Worm (Caenorhabditis elegans) whole organism, L1 larva: ENCODE results near the gene F59A6.10.
A peak's percentile ranks its signal among the peaks of the same experiment; 100 is the strongest.

Source experiments
- Y116A8C.19 ChIP-seq: sonication (generic microtip); optimal IDR thresholded peaks from 2 replicates; lab custom pipeline; 2016; ENCODE audit warnings: missing compliant biosample characterization, missing genetic modification characterization, borderline replicate concordance
- ceh-63 ChIP-seq: fragments of 200-800 bp; sonication (Bioruptor generic); optimal IDR thresholded peaks from 2 replicates; lab custom pipeline; 2018; ENCODE audit warnings: mild to moderate bottlenecking, missing genetic modification characterization, missing compliant biosample characterization
- ceh-82 ChIP-seq, 3 experiments: fragments of 150-350 bp in 1 of 3; sonication (generic microtip) in 2 of 3; optimal IDR thresholded peaks; 2 replicates each; lab custom pipeline; 2014 to 2017; ENCODE audit warnings: missing biosample characterization in 3 of 3, missing genetic modification characterization in 3 of 3
- ceh-90 ChIP-seq: sonication (generic microtip); optimal IDR thresholded peaks from 2 replicates; lab custom pipeline; 2016; ENCODE audit warnings: missing genetic modification characterization, missing compliant biosample characterization
- ces-1 ChIP-seq: fragments of 150-350 bp; optimal IDR thresholded peaks from 2 replicates; lab custom pipeline; 2014; ENCODE audit warnings: missing biosample characterization, missing genetic modification reagents, missing genetic modification characterization
- dsc-1 ChIP-seq: sonication (generic microtip); optimal IDR thresholded peaks from 2 replicates; lab custom pipeline; 2016; ENCODE audit warnings: mild to moderate bottlenecking, missing genetic modification characterization, missing compliant biosample characterization
- efl-1 ChIP-seq, 4 experiments: fragments of 150-350 bp; optimal IDR thresholded peaks in 3 of 4; peaks in 1 of 4; 1 replicate in 1 of 4; 2 replicates in 3 of 4; lab custom pipeline; 2014; ENCODE audit warnings: missing biosample characterization in 2 of 4, missing genetic modification characterization in 2 of 4, missing genetic modification reagents in 2 of 4
- egl-27 ChIP-seq, 2 experiments: fragments of 150-350 bp in 1 of 2; sonication (generic microtip); optimal IDR thresholded peaks; 3 replicates each; lab custom pipeline; 2017 to 2018; ENCODE audit warnings: missing biosample characterization in 2 of 2, missing genetic modification characterization in 2 of 2, missing genetic modification reagents in 2 of 2
- elt-2 ChIP-seq: sonication (generic microtip); optimal IDR thresholded peaks from 2 replicates; lab custom pipeline; 2016; ENCODE audit warnings: missing genetic modification characterization, mild to moderate bottlenecking, inconsistent platforms, missing compliant biosample characterization, missing genetic modification reagents
- ets-5 ChIP-seq: fragments of 200-800 bp; sonication (Bioruptor generic); IDR thresholded peaks from 2 replicates; pipeline ENCODE4 v1.3.6; 2022; ENCODE audit warnings: missing genetic modification characterization, missing compliant biosample characterization
- fkh-10 ChIP-seq: sonication (generic microtip); optimal IDR thresholded peaks from 2 replicates; lab custom pipeline; 2017; ENCODE audit warnings: missing biosample characterization, missing genetic modification reagents, missing genetic modification characterization
- fkh-8 ChIP-seq: sonication (generic microtip); optimal IDR thresholded peaks from 2 replicates; lab custom pipeline; 2016; ENCODE audit warnings: mild to moderate bottlenecking, missing genetic modification characterization, missing compliant biosample characterization
- grh-1 ChIP-seq: fragments of 200-800 bp; sonication (Bioruptor generic); IDR thresholded peaks from 2 replicates; pipeline ENCODE4 v1.3.6; 2022; ENCODE audit warnings: missing genetic modification reagents, missing genetic modification characterization, missing compliant biosample characterization
- hlh-17 ChIP-seq: fragments of 200-800 bp; sonication (Bioruptor generic); optimal IDR thresholded peaks from 2 replicates; lab custom pipeline; 2018; ENCODE audit warnings: missing genetic modification characterization, mild to moderate bottlenecking, missing compliant biosample characterization, moderate library complexity, borderline replicate concordance
- irx-1 ChIP-seq: sonication (generic microtip); optimal IDR thresholded peaks from 2 replicates; lab custom pipeline; 2016; ENCODE audit warnings: missing genetic modification characterization, missing compliant biosample characterization
- isw-1 ChIP-seq: fragments of 200-800 bp; sonication (Bioruptor generic); IDR thresholded peaks from 2 replicates; pipeline ENCODE4 v1.3.6; 2022; ENCODE audit warnings: missing genetic modification characterization, missing compliant biosample characterization
- lin-13 ChIP-seq: fragments of 150-350 bp; optimal IDR thresholded peaks from 2 replicates; lab custom pipeline; 2014; ENCODE audit warnings: missing biosample characterization, missing genetic modification reagents, missing genetic modification characterization
- lin-14 ChIP-seq: fragments of 200-800 bp; sonication (Bioruptor generic); optimal IDR thresholded peaks from 2 replicates; lab custom pipeline; 2018; ENCODE audit warnings: mild to moderate bottlenecking, missing genetic modification characterization, moderate library complexity, missing compliant biosample characterization
- lin-15B ChIP-seq: fragments of 150-350 bp; sonication (generic microtip); optimal IDR thresholded peaks from 3 replicates; lab custom pipeline; 2014; ENCODE audit warnings: missing biosample characterization, missing genetic modification characterization
- lin-35 ChIP-seq, 2 experiments: fragments of 150-350 bp; optimal IDR thresholded peaks; 2 replicates each; lab custom pipeline; 2014; ENCODE audit warnings: missing biosample characterization in 2 of 2, missing genetic modification characterization in 2 of 2, missing genetic modification reagents in 2 of 2
- lin-39 ChIP-seq: fragments of 150-350 bp; optimal IDR thresholded peaks from 2 replicates; lab custom pipeline; 2014; ENCODE audit warnings: missing biosample characterization, missing genetic modification reagents, missing genetic modification characterization
- lsy-2 ChIP-seq, 2 experiments: fragments of 150-350 bp; optimal IDR thresholded peaks; 2 replicates each; lab custom pipeline; 2014; ENCODE audit warnings: missing biosample characterization in 2 of 2, missing genetic modification characterization in 2 of 2
- mab-9 ChIP-seq: fragments of 200-800 bp; sonication (Bioruptor generic); IDR thresholded peaks from 2 replicates; pipeline ENCODE4 v1.3.6; 2022; ENCODE audit warnings: missing genetic modification reagents, missing genetic modification characterization, missing compliant biosample characterization
- mdl-1 ChIP-seq, 2 experiments: fragments of 150-350 bp; optimal IDR thresholded peaks; 2 replicates each; lab custom pipeline; 2014 to 2017; ENCODE audit warnings: missing biosample characterization in 2 of 2, missing genetic modification characterization in 2 of 2, inconsistent platforms in 1 of 2
- mep-1 ChIP-seq: fragments of 150-350 bp; optimal IDR thresholded peaks from 2 replicates; lab custom pipeline; 2014; ENCODE audit warnings: missing biosample characterization, missing genetic modification characterization
- nhr-11 ChIP-seq: fragments of 150-350 bp; optimal IDR thresholded peaks from 2 replicates; lab custom pipeline; 2014; ENCODE audit warnings: missing biosample characterization, missing genetic modification characterization
- nhr-19 ChIP-seq: fragments of 200-800 bp; sonication (Bioruptor generic); conservative IDR thresholded peaks from 2 replicates; pipeline ENCODE4 v1.3.6; 2022; ENCODE audit warnings: missing genetic modification characterization, missing compliant biosample characterization
- nhr-71 ChIP-seq: sonication (generic microtip); optimal IDR thresholded peaks from 2 replicates; lab custom pipeline; 2016; ENCODE audit warnings: mild to moderate bottlenecking, missing genetic modification characterization, moderate library complexity, missing compliant biosample characterization
- nhr-76 ChIP-seq: sonication (generic microtip); optimal IDR thresholded peaks from 2 replicates; lab custom pipeline; 2017; ENCODE audit warnings: missing biosample characterization, missing genetic modification characterization
- nhr-77 ChIP-seq: fragments of 150-350 bp; optimal IDR thresholded peaks from 2 replicates; lab custom pipeline; 2014; ENCODE audit warnings: missing biosample characterization, missing genetic modification characterization
- nhr-84 ChIP-seq: sonication (generic microtip); optimal IDR thresholded peaks from 2 replicates; lab custom pipeline; 2017; ENCODE audit warnings: missing biosample characterization, missing genetic modification characterization
- nhr-85 ChIP-seq: sonication (generic microtip); peaks from one replicate; lab custom pipeline; 2016; ENCODE audit warnings: missing genetic modification characterization, inconsistent platforms, missing compliant biosample characterization
- nhr-90 ChIP-seq: sonication (generic microtip); optimal IDR thresholded peaks from 2 replicates; lab custom pipeline; 2016; ENCODE audit warnings: mild to moderate bottlenecking, missing genetic modification characterization, missing compliant biosample characterization; ENCODE audit not compliant: poor library complexity
- pag-3 ChIP-seq: sonication (generic microtip); optimal IDR thresholded peaks from 2 replicates; lab custom pipeline; 2017; ENCODE audit warnings: missing genetic modification characterization, mild to moderate bottlenecking, missing compliant biosample characterization, antibody characterized with exemption, borderline replicate concordance; ENCODE audit not compliant: insufficient read depth
- pax-3 ChIP-seq: fragments of 200-800 bp; sonication (Bioruptor generic); optimal IDR thresholded peaks from 2 replicates; lab custom pipeline; 2018; ENCODE audit warnings: mild to moderate bottlenecking, missing genetic modification characterization, moderate library complexity, missing compliant biosample characterization
- snu-23 ChIP-seq: sonication (generic microtip); optimal IDR thresholded peaks from 2 replicates; lab custom pipeline; 2016; ENCODE audit warnings: missing genetic modification characterization, missing compliant biosample characterization
- sox-4 ChIP-seq: sonication (generic microtip); optimal IDR thresholded peaks from 2 replicates; lab custom pipeline; 2016; ENCODE audit warnings: missing genetic modification characterization, missing compliant biosample characterization
- swsn-7 ChIP-seq: sonication (generic microtip); optimal IDR thresholded peaks from 2 replicates; lab custom pipeline; 2016; ENCODE audit warnings: missing genetic modification characterization, missing compliant biosample characterization
- tbx-2 ChIP-seq: sonication (generic microtip); optimal IDR thresholded peaks from 2 replicates; lab custom pipeline; 2016; ENCODE audit warnings: missing genetic modification characterization, missing compliant biosample characterization
- tlp-1 ChIP-seq: fragments of 150-350 bp; optimal IDR thresholded peaks from 2 replicates; lab custom pipeline; 2014; ENCODE audit warnings: missing biosample characterization, missing genetic modification characterization
- unc-130 ChIP-seq: fragments of 150-350 bp; optimal IDR thresholded peaks from 2 replicates; lab custom pipeline; 2017; ENCODE audit warnings: missing biosample characterization, missing genetic modification characterization, inconsistent platforms
- unc-30 ChIP-seq: sonication (generic microtip); optimal IDR thresholded peaks from 2 replicates; lab custom pipeline; 2017; ENCODE audit warnings: missing biosample characterization, missing genetic modification characterization
- unc-62 ChIP-seq: fragments of 150-350 bp; optimal IDR thresholded peaks from 2 replicates; lab custom pipeline; 2014; ENCODE audit warnings: missing biosample characterization, missing genetic modification reagents, missing genetic modification characterization
- unc-86 ChIP-seq: sonication (generic microtip); optimal IDR thresholded peaks from 2 replicates; lab custom pipeline; 2016; ENCODE audit warnings: missing genetic modification characterization, missing compliant biosample characterization
- unc-98 ChIP-seq: fragments of 200-800 bp; sonication (Bioruptor generic); IDR thresholded peaks from 2 replicates; pipeline ENCODE4 v1.3.6; 2022; ENCODE audit warnings: missing genetic modification characterization, missing compliant biosample characterization
- xbp-1 ChIP-seq: sonication (generic microtip); optimal IDR thresholded peaks from 2 replicates; lab custom pipeline; 2016; ENCODE audit warnings: missing genetic modification characterization, missing compliant biosample characterization
- ztf-11 ChIP-seq, 2 experiments: sonication (generic microtip); optimal IDR thresholded peaks; 2 replicates each; lab custom pipeline; 2016 to 2017; ENCODE audit warnings: missing genetic modification characterization in 2 of 2, missing biosample characterization in 1 of 2, missing compliant biosample characterization in 1 of 2
- ztf-4 ChIP-seq: fragments of 150-350 bp; optimal IDR thresholded peaks from 2 replicates; lab custom pipeline; 2014; ENCODE audit warnings: missing biosample characterization, missing genetic modification characterization

Gene F59A6.10

DNA sequence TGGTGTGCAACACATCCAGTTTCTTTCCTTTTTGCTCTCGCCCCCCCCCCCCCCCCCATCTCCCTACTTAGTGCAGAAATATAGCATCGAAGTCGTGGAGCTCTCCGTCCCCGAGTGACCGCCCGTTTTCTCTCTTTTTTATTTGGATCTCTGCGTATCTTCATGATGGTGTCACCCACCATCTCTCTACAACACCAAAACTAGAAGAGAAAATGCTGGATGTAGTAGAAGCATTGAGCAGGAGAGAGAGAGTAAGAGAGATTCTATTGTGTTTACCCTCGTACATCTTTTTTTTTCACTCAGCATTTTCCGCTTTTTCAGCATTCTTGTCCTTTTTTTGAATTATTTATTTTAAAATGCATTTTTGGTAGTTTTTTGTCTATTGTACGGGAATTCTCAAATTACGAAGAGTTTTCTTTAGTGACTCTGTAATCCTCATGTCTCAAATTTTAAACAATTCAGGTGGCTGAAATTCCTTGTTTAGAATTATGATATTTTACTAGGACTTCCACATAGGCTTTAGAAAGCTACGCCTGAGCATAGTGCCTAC is 38.7 kb downstream of the F59A6.10 start:
- TF ChIP-seq unc-98, result no peak
- no peak for TF ChIP-seq nhr-84 (tag; lab: Kevin White, UChicago)
- TF ChIP-seq lin-39 (tag; lab: Kevin White, UChicago), result no peak
- no peak for TF ChIP-seq lin-35 (GFP tag; optimal IDR thresholded peaks at IDR 0.05; lab: Kevin White, UChicago)
- TF ChIP-seq xbp-1 (tag; lab: Kevin White, UChicago), result no peak
- TF ChIP-seq nhr-71 (tag; lab: Kevin White, UChicago), result peak; percentile 14
- peak in 1 of 3 experiments; percentile 47 for TF ChIP-seq ceh-82 (tag; optimal IDR thresholded peaks at IDR 0.05; lab: Kevin White, UChicago)
- no peak for TF ChIP-seq grh-1 (GFP tag; lab: Robert Waterston, UW)
- no peak for TF ChIP-seq lin-15B (tag; lab: Kevin White, UChicago)
- TF ChIP-seq unc-30, result no peak
- no peak for TF ChIP-seq ztf-11 (tag; optimal IDR thresholded peaks at IDR 0.05; lab: Kevin White, UChicago)
- no peak for TF ChIP-seq mdl-1 (tag; optimal IDR thresholded peaks at IDR 0.05; lab: Kevin White, UChicago)
- no peak for TF ChIP-seq egl-27 (tag; optimal IDR thresholded peaks at IDR 0.05; lab: Kevin White, UChicago)
- no peak for TF ChIP-seq nhr-90 (tag; lab: Kevin White, UChicago)
- TF ChIP-seq snu-23 (GFP tag; lab: Kevin White, UChicago), result peak; percentile 8
- no peak for TF ChIP-seq mab-9 (GFP tag; lab: Robert Waterston, UW)
- TF ChIP-seq elt-2, result no peak
- TF ChIP-seq lsy-2 (tag; optimal IDR thresholded peaks at IDR 0.05; lab: Kevin White, UChicago), result peak in 1 of 2 experiments; percentile 28
- TF ChIP-seq pax-3 (tag; lab: Kevin White, UChicago), result no peak
- no peak for TF ChIP-seq ces-1 (GFP tag; lab: Kevin White, UChicago)
- TF ChIP-seq nhr-76 (tag; lab: Kevin White, UChicago), result no peak
- TF ChIP-seq Y116A8C.19 (tag; lab: Kevin White, UChicago), result no peak
- no peak for TF ChIP-seq nhr-11 (tag; lab: Kevin White, UChicago)
- TF ChIP-seq irx-1 (tag; lab: Kevin White, UChicago), result no peak
- TF ChIP-seq fkh-8, result peak; percentile 36
- TF ChIP-seq tlp-1 (tag; lab: Kevin White, UChicago), result no peak
- no peak for TF ChIP-seq dsc-1 (tag; lab: Kevin White, UChicago)
- TF ChIP-seq ceh-90, result no peak
- TF ChIP-seq ztf-4 (tag; lab: Kevin White, UChicago), result no peak
- TF ChIP-seq swsn-7 (tag; lab: Kevin White, UChicago), result no peak
- no peak for TF ChIP-seq tbx-2 (tag; lab: Kevin White, UChicago)
- no peak for TF ChIP-seq nhr-77 (tag; lab: Kevin White, UChicago)
- no peak for TF ChIP-seq ets-5 (GFP tag; lab: Robert Waterston, UW)
- no peak for TF ChIP-seq ceh-63 (GFP tag; lab: Kevin White, UChicago)
- peak; percentile 63 for TF ChIP-seq fkh-10 (GFP tag; lab: Kevin White, UChicago)
- peak; percentile 8 for TF ChIP-seq mep-1
- TF ChIP-seq unc-130 (tag; lab: Kevin White, UChicago), result no peak
- TF ChIP-seq hlh-17 (GFP tag; lab: Kevin White, UChicago), result no peak
- TF ChIP-seq lin-14 (GFP tag; lab: Kevin White, UChicago), result peak; percentile 78
- no peak for TF ChIP-seq lin-13 (GFP tag; lab: Kevin White, UChicago)
- TF ChIP-seq efl-1 (optimal IDR thresholded peaks at IDR 0.05; lab: Kevin White, UChicago), result no peak
- peak in 1 of 2 experiments; percentile 62 for TF ChIP-seq efl-1 (GFP tag; optimal IDR thresholded peaks at IDR 0.05 in 1 of 2; lab: Kevin White, UChicago)
- no peak for TF ChIP-seq nhr-19 (GFP tag; lab: Robert Waterston, UW)
- TF ChIP-seq unc-86 (tag; lab: Kevin White, UChicago), result peak; percentile 57
- no peak; the same call in 1 of the 2 replicates for TF ChIP-seq isw-1 (GFP tag; lab: Robert Waterston, UW)
- TF ChIP-seq sox-4 (tag; lab: Kevin White, UChicago), result no peak
- TF ChIP-seq unc-62, result no peak
- TF ChIP-seq pag-3 (tag; lab: Kevin White, UChicago), result no peak
- no peak for TF ChIP-seq nhr-85 (tag; lab: Kevin White, UChicago)
